Worm (Caenorhabditis elegans) whole organism, L1 larva: ENCODE results near the gene his-1.

Experiments used
- ceh-82 ChIP-seq, 3 experiments: fragments of 150-350 bp in 1 of 3; sonication (generic microtip) in 2 of 3; optimal IDR thresholded peaks; 2 replicates each; lab custom pipeline; 2014 to 2017; ENCODE audit warnings: missing biosample characterization in 3 of 3, missing genetic modification characterization in 3 of 3
- elt-2 ChIP-seq: sonication (generic microtip); optimal IDR thresholded peaks from 2 replicates; lab custom pipeline; 2016; ENCODE audit warnings: missing genetic modification characterization, mild to moderate bottlenecking, inconsistent platforms, missing compliant biosample characterization, missing genetic modification reagents
- fkh-8 ChIP-seq: sonication (generic microtip); optimal IDR thresholded peaks from 2 replicates; lab custom pipeline; 2016; ENCODE audit warnings: mild to moderate bottlenecking, missing genetic modification characterization, missing compliant biosample characterization
- lin-39 ChIP-seq: fragments of 150-350 bp; optimal IDR thresholded peaks from 2 replicates; lab custom pipeline; 2014; ENCODE audit warnings: missing biosample characterization, missing genetic modification reagents, missing genetic modification characterization
- mdl-1 ChIP-seq, 2 experiments: fragments of 150-350 bp; optimal IDR thresholded peaks; 2 replicates each; lab custom pipeline; 2014 to 2017; ENCODE audit warnings: missing biosample characterization in 2 of 2, missing genetic modification characterization in 2 of 2, inconsistent platforms in 1 of 2
- nhr-11 ChIP-seq: fragments of 150-350 bp; optimal IDR thresholded peaks from 2 replicates; lab custom pipeline; 2014; ENCODE audit warnings: missing biosample characterization, missing genetic modification characterization
- nhr-237 ChIP-seq: fragments of 150-350 bp; optimal IDR thresholded peaks from 2 replicates; lab custom pipeline; 2014; ENCODE audit warnings: missing biosample characterization, missing genetic modification characterization
- snpc-4 ChIP-seq: fragments of 150-350 bp; optimal IDR thresholded peaks from 2 replicates; lab custom pipeline; 2014; ENCODE audit warnings: missing biosample characterization, missing genetic modification characterization
- unc-62 ChIP-seq: fragments of 150-350 bp; optimal IDR thresholded peaks from 2 replicates; lab custom pipeline; 2014; ENCODE audit warnings: missing biosample characterization, missing genetic modification reagents, missing genetic modification characterization
- unc-86 ChIP-seq: sonication (generic microtip); optimal IDR thresholded peaks from 2 replicates; lab custom pipeline; 2016; ENCODE audit warnings: missing genetic modification characterization, missing compliant biosample characterization
- ztf-11 ChIP-seq, 2 experiments: sonication (generic microtip); optimal IDR thresholded peaks; 2 replicates each; lab custom pipeline; 2016 to 2017; ENCODE audit warnings: missing genetic modification characterization in 2 of 2, missing biosample characterization in 1 of 2, missing compliant biosample characterization in 1 of 2

ce11 chrV:16055031-16055430 is 12.7 kb downstream of the his-1 start, which contains the start of gene F14H3.4:
- TF ChIP-seq nhr-11: no peak
- no peak for TF ChIP-seq unc-86 (tag; lab: Kevin White, UChicago)
- no peak for TF ChIP-seq elt-2 (tag; lab: Kevin White, UChicago)
- TF ChIP-seq unc-62 (GFP tag; lab: Kevin White, UChicago): no peak
- no peak for TF ChIP-seq snpc-4 (tag; lab: Kevin White, UChicago)
- TF ChIP-seq lin-39 (tag; lab: Kevin White, UChicago): no peak
- TF ChIP-seq ceh-82 (tag; optimal IDR thresholded peaks at IDR 0.05; lab: Kevin White, UChicago): no peak
- no peak for TF ChIP-seq nhr-237 (tag; lab: Kevin White, UChicago)
- no peak for TF ChIP-seq mdl-1 (tag; optimal IDR thresholded peaks at IDR 0.05; lab: Kevin White, UChicago)
- no peak for TF ChIP-seq ztf-11 (tag; optimal IDR thresholded peaks at IDR 0.05; lab: Kevin White, UChicago)
- no peak for TF ChIP-seq fkh-8 (tag; lab: Kevin White, UChicago)
